Fruit fly (Drosophila melanogaster) whole organism, larva: Measurements from ENCODE around the gene Cby.

Experiments used
- noc ChIP-seq: fragments of 200-800 bp; sonication (Bioruptor generic); optimal IDR thresholded peaks from 3 replicates; lab custom pipeline; 2019; ENCODE audit warnings: missing biosample characterization, mild to moderate bottlenecking, missing genetic modification characterization, moderate library complexity

Cby gene

DNA sequence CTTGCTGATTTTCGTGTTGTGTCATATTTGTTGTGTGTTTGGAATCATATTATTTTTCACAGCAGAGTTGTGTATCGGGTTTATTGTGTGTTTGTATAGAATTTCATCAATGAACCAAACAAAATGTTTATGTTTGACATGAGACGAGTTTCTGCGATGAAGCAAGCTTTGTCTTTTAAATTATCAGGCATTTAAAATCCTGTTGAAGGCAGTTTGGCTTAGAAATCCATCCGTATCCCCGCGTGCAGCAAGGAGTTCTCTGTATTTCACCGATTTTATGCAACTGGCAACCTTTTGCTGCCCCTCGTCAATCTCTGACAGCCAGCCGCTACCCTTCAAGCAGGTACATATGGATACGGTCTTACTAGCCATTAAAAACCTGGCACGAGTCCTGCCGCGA lies at the start of gene Cby, which contains the start of gene CG6569:
TSS of gene Cby (plus strand) at position 185 of the 400 bp plus-strand sequence.
TSS of gene CG6569 (minus strand) at position 101 of the 400 bp plus-strand sequence.
- no peak for TF ChIP-seq noc

DNA sequence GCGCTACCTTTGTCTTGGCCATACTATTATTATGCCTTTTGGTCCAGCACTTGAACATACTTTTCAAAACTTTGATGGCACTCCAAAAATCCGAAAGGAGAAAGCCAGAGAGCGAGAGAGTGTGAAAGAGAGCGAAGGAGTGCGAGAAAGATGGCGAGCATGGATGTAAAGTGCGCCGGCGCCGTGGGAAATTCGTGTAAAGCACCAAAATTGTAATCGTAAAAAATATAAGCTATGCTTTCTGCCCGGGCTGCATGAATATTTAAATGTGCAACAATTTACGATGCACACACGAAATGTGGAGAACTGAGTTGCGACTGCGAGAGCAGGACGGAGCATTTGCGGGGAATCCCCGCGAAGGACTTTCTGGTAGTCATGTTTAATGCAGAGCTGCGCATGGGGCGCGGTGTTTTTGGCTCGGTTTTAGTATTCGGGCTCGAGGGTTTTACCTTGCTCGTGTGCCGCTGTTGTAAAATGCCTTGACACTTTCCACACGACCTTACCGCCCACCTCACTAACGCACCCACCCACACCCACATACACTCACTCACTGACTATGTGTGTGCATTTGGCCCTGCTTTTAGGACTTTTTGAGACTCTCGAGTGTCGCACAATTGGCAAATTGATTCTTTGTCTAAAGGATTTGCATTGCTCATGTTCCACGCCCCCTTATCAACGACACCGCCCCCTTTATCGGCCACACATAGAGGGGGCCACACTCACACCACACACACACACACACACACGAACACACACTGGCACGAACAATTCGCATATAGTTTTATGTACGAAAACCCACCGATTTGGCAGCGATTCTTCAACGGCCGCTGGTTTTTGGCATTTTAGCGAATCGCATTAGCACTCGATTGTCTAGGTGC lies 45.9 kb upstream of the Cby start:
- no peak for TF ChIP-seq noc

DNA sequence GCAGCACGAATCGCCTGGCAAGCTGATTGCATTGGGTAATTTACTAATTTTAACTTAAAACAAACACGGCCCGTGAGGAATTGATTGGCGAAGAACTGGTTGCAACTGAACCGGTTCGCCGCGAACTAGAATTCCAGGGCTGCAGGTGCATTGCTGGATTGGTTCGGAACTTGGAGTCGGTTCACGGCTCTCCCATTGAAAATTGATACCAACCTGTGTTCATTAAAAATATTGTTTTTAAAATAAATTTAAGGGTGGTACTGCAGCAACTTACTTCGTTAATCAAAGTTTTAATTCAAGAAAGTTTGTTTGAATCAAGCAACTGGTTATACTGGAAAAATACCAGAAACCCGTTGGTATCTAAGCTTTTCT lies 45.3 kb upstream of the Cby start, which contains the start of gene CASK:
TSS of gene CASK (minus strand) at position 113 of the 372 bp plus-strand sequence.
- no peak for TF ChIP-seq noc

DNA sequence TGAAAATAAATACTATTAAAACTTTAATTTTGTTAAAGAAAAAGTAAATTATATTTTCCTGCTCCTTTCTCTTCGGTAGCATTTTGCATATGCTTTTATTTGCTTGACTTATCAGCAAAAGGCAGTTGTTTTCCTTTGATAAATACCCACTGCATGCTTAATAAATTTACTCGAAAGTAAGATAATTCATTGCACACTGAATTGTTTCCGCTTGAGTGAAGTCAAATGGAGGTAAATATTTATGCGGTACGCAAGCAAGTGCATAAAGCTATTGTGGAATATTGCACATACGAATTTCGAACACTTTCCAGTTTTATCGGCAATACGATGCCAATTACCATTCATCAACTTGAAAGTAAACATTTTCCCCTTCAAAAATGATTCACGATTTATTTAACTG lies 44.7 kb upstream of the Cby start:
- no peak for TF ChIP-seq noc

DNA sequence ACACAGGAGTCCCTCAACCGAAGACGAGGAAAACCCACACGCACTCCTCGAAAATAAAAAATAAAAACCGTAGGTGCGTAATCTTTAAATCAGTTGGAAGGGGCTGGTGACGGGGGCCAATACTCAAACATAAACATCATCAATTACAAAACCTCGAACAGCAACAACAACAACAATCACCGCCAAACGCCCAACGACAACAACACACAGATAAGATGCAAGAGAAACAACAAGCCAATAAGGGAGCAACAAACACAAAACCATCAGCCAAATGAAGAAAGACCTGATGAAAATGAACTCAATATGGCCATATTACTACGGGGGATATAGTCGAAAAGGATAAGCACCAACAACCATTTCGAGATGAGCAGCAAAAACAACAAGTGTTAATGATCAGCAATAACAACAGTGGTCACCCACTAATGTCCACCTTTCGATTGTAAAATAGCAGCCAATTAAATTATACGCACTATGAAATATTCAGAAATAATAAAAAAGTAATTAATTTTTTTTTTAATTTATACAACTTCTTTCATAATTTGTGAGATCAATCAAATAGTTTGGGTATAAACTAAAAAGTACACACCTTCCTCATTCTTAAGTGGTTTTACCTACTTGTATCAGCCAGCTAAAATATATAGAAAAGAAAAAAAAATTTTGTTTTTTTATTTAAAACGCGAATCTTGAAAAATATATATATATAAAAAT lies 44.0 kb upstream of the Cby start:
- TF ChIP-seq noc: no peak

DNA sequence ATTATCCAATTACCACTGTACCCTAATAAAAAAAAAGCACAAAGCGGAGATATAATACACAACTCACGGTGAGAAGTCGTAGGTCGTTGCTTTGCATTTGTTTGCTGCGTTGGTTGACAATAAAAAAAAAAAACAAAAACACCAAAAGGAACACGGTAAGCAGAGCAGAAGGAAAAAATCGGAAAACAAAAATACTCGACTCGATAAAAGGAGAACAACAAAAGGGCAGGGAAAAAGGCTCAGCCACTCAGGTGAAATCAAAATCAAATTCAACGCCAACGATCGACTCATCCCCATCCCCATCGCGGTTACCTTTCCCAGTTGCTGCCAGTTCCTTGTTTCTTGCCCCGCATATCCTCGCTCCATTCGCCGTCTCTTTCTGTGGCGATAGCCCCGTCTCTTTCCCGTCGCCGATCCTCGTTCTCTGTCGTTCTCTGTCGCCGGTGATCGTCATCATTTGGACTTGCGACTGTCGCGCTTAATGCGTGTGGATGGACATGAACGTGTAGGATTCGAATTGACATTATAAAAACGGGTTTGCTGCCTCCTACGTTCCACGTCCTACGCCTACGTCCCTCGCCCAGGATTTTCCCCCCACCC lies 43.3 kb upstream of the Cby start:
- TF ChIP-seq noc: no peak

DNA sequence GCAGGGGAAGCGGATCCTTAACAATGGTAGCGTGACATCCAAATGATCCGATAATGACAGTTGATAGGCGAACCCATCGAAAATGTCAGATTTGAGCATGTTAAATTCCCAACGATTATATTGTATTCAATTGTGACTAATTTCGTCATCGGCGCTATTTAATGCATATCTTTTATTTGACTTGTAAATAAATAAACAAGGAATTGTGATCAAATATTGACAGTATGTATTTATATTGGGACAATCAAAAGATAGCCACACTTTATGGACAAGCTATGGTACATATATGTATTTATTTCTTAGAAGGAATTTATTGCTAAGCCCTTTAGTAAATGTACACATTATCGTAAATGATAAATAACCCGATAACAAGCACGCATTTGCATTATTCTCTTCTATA lies 42.7 kb upstream of the Cby start:
- no peak for TF ChIP-seq noc

DNA sequence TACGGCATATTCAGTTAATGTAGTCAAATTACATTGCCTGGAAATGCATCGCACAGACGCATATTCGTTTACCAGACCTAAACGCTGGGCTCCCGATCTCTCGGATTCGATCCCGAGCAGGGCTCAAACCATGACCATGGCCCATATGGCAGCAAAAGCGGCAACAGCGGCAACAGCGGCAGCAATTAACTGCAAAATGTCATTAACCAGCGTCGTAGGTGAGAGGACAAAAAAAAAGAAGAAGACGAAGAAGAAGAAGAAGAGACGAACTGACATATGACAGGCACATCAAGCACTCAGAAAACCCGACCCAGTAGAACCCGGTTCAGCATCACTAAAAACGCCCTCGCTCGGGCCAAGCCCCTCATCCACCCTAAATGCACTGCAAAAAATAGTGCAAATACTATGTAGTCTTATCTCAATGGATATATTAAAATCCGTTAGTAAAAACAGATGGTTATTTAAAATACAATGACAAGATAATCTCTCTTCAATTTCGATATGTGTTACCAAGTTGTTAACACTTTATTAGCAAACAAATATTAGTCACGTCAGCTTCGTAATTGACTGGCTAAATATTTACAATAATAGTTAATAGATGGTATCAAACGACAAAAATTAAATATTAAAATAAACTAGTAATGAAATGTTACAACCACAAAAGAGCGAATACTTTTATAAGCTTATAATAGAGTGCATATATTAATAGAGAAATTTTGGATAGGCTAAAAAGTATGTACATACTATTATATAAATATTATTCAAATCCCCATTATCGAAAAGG lies 41.8 kb upstream of the Cby start:
- TF ChIP-seq noc: no peak

DNA sequence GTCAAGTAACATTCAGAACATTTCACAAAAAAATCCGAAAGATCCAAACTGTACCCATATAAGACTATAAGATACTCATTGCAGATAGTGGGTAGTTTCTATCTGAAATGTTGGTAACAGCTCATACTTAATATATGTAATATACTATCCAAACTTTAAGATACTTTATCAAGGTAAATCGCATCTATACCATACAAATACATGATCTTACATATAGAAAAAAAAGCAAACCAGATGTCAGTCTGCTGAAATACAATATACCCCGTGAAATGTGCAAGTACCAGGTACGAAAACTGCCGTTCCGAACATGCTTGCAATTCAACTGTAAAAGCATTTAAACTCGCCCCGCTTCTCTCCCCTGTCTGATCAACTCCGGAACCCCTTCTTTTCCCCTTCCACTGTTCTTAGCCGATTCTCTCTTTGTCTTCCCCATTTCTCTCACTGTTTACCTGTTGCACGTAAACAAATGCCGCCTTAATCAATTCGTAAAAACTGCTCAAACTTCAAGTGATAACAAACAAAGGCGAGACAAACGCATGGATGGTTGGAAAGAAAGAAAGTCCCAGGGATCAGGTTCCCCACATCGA lies 40.3 kb upstream of the Cby start:
- TF ChIP-seq noc: no peak

DNA sequence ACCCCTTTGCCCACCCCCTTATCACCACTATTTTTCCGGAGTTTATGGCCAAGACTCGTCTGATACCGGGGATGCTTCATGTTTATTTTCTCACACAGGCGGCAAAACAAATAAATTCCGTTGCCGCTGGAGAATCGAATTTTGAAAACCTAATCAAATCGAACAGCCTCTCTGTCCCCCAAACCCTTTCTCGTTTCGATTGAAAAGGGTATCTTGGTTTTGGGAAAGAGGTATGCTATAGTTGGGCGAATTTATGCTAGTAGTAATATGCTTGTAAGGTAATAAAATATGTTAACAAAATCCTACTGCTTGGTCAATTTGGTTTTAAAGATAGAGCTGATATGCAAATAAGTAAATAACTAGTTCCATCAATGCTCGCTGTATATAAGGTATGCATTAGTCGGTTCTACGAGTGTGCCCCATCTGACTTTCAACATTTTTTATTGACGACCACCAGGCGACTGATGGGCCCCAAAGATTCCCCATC lies 39.7 kb upstream of the Cby start:
- TF ChIP-seq noc: no peak

DNA sequence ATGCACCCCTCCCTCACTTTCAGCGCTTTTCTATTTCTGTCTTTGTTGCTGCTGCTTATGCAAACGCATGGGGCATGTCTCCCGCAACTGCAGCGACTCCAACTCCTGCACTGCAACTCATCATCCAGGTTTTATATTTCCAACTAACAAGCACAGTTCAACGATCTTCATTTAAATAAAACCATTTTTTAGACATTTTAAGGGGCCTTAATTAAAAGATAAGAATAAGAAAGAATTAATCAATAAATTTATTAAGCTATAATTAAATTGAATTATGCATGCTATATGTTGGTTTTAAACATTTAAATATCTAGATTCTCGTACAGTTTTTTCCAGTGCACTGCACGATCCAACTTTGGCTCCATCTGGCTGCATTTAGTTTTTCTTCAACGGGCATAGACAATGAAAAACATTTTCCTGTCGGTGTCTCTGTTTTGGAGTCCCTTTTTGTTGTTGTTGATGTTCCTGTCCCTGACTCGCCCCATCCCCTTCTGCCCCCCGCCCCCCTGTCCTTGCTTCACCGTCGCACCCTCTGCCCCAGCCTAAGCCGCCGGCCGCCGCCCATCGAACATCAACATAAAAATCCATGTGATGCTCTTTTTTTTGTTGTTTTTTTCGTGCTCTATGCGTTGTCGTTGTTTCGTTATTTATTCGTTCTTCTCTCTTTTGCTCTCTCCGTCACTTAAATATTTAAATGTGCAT lies 38.9 kb upstream of the Cby start:
- TF ChIP-seq noc: no peak

DNA sequence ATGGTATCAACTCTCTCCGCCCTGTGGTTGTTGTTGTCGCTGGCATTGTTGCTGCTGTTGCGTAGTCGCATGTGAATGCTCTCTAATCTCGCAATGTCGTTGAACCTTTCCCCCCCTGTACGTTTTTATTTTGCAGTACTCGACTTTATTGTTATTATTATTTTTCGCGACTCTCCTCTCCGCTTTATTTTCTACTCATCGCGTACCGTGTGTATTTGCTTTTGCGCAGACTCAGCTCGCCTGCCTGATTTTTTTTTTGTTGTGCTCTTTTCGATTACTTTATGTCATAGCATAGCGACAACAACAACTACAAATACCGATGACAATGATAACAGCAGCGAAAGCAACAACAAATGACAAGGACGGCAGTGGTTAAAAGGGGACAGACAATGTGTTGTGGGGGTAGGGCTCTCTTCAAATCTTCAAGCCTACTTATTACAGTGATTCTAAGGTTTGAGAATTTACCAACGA lies 38.3 kb upstream of the Cby start:
- no peak for TF ChIP-seq noc

DNA sequence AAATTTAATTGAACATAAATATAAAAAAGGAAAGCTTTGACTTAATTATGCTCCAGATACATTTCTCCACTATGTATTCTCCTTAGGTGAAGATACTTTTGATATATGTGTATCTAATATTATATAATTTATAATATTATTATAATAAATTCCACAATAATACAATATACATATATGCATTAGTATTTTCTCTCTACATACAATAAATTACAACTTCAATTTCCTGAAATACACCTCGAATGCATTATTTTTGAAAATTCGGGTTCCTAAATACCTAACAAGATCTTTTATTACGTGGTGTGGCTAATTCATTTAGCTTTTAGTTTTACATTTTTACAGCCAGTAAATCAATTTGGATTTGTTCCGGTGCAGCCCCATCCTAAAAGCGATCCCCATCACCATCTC lies 37.5 kb upstream of the Cby start:
- no peak for TF ChIP-seq noc

DNA sequence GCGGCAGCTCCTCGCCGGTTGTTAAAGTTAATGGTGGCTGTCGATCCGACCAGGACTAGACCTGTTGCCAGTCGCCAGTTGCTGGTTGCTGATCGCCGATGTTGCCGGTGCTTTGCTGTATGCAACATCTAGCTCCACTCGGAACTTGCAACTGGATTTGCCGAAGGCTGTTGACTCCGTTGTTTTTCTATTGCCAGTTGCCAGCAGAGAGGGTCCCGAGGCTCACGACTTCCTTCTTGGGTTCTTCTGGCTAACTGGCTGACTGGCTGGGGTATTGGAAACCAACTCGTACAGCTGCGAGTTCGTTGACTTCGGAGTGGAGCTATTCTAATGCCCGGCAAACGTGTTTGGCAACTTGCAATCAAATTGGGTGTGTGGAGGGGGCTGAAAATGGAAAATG lies 36.8 kb upstream of the Cby start:
- no peak for TF ChIP-seq noc

DNA sequence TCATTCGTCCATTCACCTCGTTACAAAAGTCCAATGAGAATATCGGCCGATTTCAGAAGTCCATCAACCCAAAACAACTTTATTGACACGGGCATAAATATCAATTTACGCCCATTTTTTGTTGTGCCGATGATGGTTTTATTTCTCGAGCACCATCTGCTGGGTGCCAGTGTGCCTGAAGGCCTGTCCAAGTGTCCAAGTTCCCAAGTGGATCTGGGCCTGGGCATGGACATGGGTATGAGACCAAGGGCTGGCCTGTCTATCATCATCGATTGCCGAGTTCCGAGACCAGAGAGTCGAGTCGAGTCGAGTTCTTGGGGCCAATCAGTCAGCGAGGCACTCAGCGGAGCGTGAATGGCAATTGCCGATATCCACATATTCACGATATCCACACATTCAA lies 35.6 kb upstream of the Cby start, which contains the start of gene Gr93a:
TSS of gene Gr93a (plus strand) at position 301 of the 400 bp plus-strand sequence.
- TF ChIP-seq noc: no peak
